Worm (Caenorhabditis elegans) whole organism, L2 larva: ENCODE measurements around the gene srz-44.
"Not testable (repeated sequence)": the region's sequence is repeated elsewhere in the genome, so short reads cannot be mapped to it uniquely, and the experiment has no call there.

Experiments
- F13H6.1 ChIP-seq: sonication (generic microtip); optimal IDR thresholded peaks from 2 replicates; lab custom pipeline; 2016; ENCODE audit warnings: missing genetic modification characterization, missing compliant biosample characterization
- R02D3.7 ChIP-seq: fragments of 150-350 bp; optimal IDR thresholded peaks from 2 replicates; lab custom pipeline; 2014; ENCODE audit warnings: missing biosample characterization, missing genetic modification characterization
- Y55F3AM.14 ChIP-seq: fragments of 200-800 bp; sonication (Bioruptor generic); optimal IDR thresholded peaks from 2 replicates; lab custom pipeline; 2018; ENCODE audit warnings: mild to moderate bottlenecking, missing genetic modification characterization, missing compliant biosample characterization
- ZK546.5 ChIP-seq: sonication (generic microtip); optimal IDR thresholded peaks from 2 replicates; lab custom pipeline; 2017; ENCODE audit warnings: missing biosample characterization, missing genetic modification characterization
- ama-1 ChIP-seq: fragments of 150-350 bp; optimal IDR thresholded peaks from 2 replicates; lab custom pipeline; 2018; ENCODE audit warnings: inconsistent platforms
- blmp-1 ChIP-seq: sonication (generic microtip); optimal IDR thresholded peaks from 2 replicates; lab custom pipeline; 2017; ENCODE audit warnings: missing genetic modification characterization, mild to moderate bottlenecking, missing compliant biosample characterization, antibody characterized with exemption, moderate library complexity; ENCODE audit not compliant: insufficient read depth
- ceh-16 ChIP-seq: fragments of 150-350 bp; optimal IDR thresholded peaks from 2 replicates; lab custom pipeline; 2014; ENCODE audit warnings: missing biosample characterization, missing genetic modification characterization
- crh-2 ChIP-seq: sonication (generic microtip); optimal IDR thresholded peaks from 2 replicates; lab custom pipeline; 2017; ENCODE audit warnings: missing biosample characterization, missing genetic modification characterization
- dmd-4 ChIP-seq: sonication (generic microtip); optimal IDR thresholded peaks from 2 replicates; lab custom pipeline; 2017; ENCODE audit warnings: missing biosample characterization, missing genetic modification characterization
- egl-27 ChIP-seq: sonication (generic microtip); optimal IDR thresholded peaks from 3 replicates; lab custom pipeline; 2017; ENCODE audit warnings: missing biosample characterization, missing genetic modification reagents, missing genetic modification characterization
- elt-1 ChIP-seq: fragments of 150-350 bp; optimal IDR thresholded peaks from 2 replicates; lab custom pipeline; 2014; ENCODE audit warnings: missing biosample characterization, missing genetic modification characterization
- elt-3 ChIP-seq: sonication (generic microtip); optimal IDR thresholded peaks from 2 replicates; lab custom pipeline; 2017; ENCODE audit warnings: missing biosample characterization, missing genetic modification characterization
- fos-1 ChIP-seq: fragments of 150-350 bp; optimal IDR thresholded peaks from 2 replicates; lab custom pipeline; 2014; ENCODE audit warnings: missing biosample characterization, missing genetic modification characterization
- gmeb-1 ChIP-seq: fragments of 150-350 bp; optimal IDR thresholded peaks from 2 replicates; lab custom pipeline; 2014; ENCODE audit warnings: missing biosample characterization, missing genetic modification characterization
- lin-11 ChIP-seq: fragments of 150-350 bp; sonication (generic microtip); optimal IDR thresholded peaks from 2 replicates; lab custom pipeline; 2014; ENCODE audit warnings: missing biosample characterization, missing genetic modification characterization, inconsistent platforms, mixed read lengths
- lin-13 ChIP-seq: fragments of 150-350 bp; optimal IDR thresholded peaks from 2 replicates; lab custom pipeline; 2014; ENCODE audit warnings: missing biosample characterization, missing genetic modification reagents, missing genetic modification characterization
- lin-39 ChIP-seq: fragments of 150-350 bp; optimal IDR thresholded peaks from 2 replicates; lab custom pipeline; 2014; ENCODE audit warnings: missing biosample characterization, missing genetic modification reagents, missing genetic modification characterization
- lsy-2 ChIP-seq, 2 experiments: fragments of 150-350 bp in 1 of 2; sonication (generic microtip) in 1 of 2; optimal IDR thresholded peaks; 2 replicates each; lab custom pipeline; 2014 to 2017; ENCODE audit warnings: missing biosample characterization in 2 of 2, missing genetic modification characterization in 2 of 2
- mab-5 ChIP-seq: fragments of 150-350 bp; optimal IDR thresholded peaks from 2 replicates; lab custom pipeline; 2014; ENCODE audit warnings: missing biosample characterization, missing genetic modification characterization
- mdl-1 ChIP-seq, 2 experiments: fragments of 150-350 bp in 1 of 2; sonication (generic microtip) in 1 of 2; optimal IDR thresholded peaks; 2 replicates each; lab custom pipeline; 2017; ENCODE audit warnings: missing biosample characterization in 2 of 2, missing genetic modification characterization in 2 of 2
- nhr-12 ChIP-seq: fragments of 150-350 bp; optimal IDR thresholded peaks from 2 replicates; lab custom pipeline; 2014; ENCODE audit warnings: missing biosample characterization, missing genetic modification characterization
- nhr-129 ChIP-seq: fragments of 150-350 bp; optimal IDR thresholded peaks from 2 replicates; lab custom pipeline; 2014; ENCODE audit warnings: missing biosample characterization, missing genetic modification characterization
- nhr-237 ChIP-seq: fragments of 150-350 bp; optimal IDR thresholded peaks from 2 replicates; lab custom pipeline; 2014; ENCODE audit warnings: missing biosample characterization, missing genetic modification characterization
- nhr-25 ChIP-seq: fragments of 150-350 bp; sonication (generic microtip); optimal IDR thresholded peaks from 3 replicates; lab custom pipeline; 2014; ENCODE audit warnings: missing biosample characterization, missing genetic modification characterization
- nhr-6 ChIP-seq: fragments of 150-350 bp; optimal IDR thresholded peaks from 2 replicates; lab custom pipeline; 2014; ENCODE audit warnings: missing biosample characterization, missing genetic modification characterization
- nhr-77 ChIP-seq: fragments of 150-350 bp; optimal IDR thresholded peaks from 2 replicates; lab custom pipeline; 2014; ENCODE audit warnings: missing biosample characterization, missing genetic modification characterization
- peb-1 ChIP-seq: fragments of 150-350 bp; optimal IDR thresholded peaks from 2 replicates; lab custom pipeline; 2014; ENCODE audit warnings: missing biosample characterization, missing genetic modification characterization
- sem-4 ChIP-seq: fragments of 150-350 bp; optimal IDR thresholded peaks from 2 replicates; lab custom pipeline; 2014; ENCODE audit warnings: missing biosample characterization, missing genetic modification reagents, missing genetic modification characterization
- skn-1 ChIP-seq: sonication (generic microtip); optimal IDR thresholded peaks from 2 replicates; lab custom pipeline; 2017; ENCODE audit warnings: missing biosample characterization, missing genetic modification characterization
- sma-3 ChIP-seq: sonication (generic microtip); optimal IDR thresholded peaks from 2 replicates; lab custom pipeline; 2016; ENCODE audit warnings: missing genetic modification reagents, missing genetic modification characterization, missing compliant biosample characterization
- sma-9 ChIP-seq, 2 experiments: fragments of 150-350 bp in 1 of 2; sonication (generic microtip) in 1 of 2; optimal IDR thresholded peaks; 2 replicates each; lab custom pipeline; 2014 to 2016; ENCODE audit warnings: missing genetic modification characterization in 2 of 2, mild to moderate bottlenecking in 1 of 2, missing biosample characterization in 1 of 2, missing compliant biosample characterization in 1 of 2, missing genetic modification reagents in 1 of 2, moderate library complexity in 1 of 2
- snpc-4 ChIP-seq: fragments of 150-350 bp; optimal IDR thresholded peaks from 2 replicates; lab custom pipeline; 2014; ENCODE audit warnings: missing biosample characterization, missing genetic modification characterization
- unc-39 ChIP-seq: fragments of 150-350 bp; optimal IDR thresholded peaks from 2 replicates; lab custom pipeline; 2014; ENCODE audit warnings: missing biosample characterization, missing genetic modification characterization
- unc-55 ChIP-seq: fragments of 150-350 bp; sonication (generic microtip); optimal IDR thresholded peaks from 3 replicates; lab custom pipeline; 2014; ENCODE audit warnings: missing biosample characterization, missing genetic modification reagents, missing genetic modification characterization
- unc-62 ChIP-seq: fragments of 150-350 bp; optimal IDR thresholded peaks from 2 replicates; lab custom pipeline; 2014; ENCODE audit warnings: missing biosample characterization, missing genetic modification reagents, missing genetic modification characterization
- ztf-11 ChIP-seq: sonication (generic microtip); optimal IDR thresholded peaks from 2 replicates; lab custom pipeline; 2017; ENCODE audit warnings: missing biosample characterization, missing genetic modification characterization

Gene srz-44

DNA sequence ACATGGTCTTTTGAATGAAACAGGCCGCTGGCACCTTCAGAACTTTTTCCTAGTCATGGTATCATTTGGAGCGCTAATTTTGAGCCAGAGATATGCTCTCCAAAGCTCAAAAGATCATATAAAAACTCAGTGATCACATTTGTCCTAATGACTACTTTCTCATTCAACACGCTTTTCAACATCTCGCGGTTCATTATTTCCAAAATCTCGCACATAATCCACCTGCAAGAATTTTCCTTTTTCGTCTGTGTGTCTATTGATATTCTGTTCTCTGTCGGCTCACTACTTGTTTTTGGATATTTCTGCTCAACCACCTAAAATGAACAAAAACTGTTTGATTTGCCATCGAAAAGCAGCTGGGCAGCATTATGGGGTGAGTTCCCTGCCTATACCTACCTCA, 35.0 kb upstream of the srz-44 start, which contains the start of gene nhr-51:
Gene nhr-51, plus strand, starts transcription at position 301 of the 400 bp plus-strand sequence.
- TF ChIP-seq Y55F3AM.14 (GFP tag; lab: Kevin White, UChicago) (no peak), mdl-1 (tag; optimal IDR thresholded peaks at IDR 0.05; lab: Kevin White, UChicago) (no peak), ztf-11 (tag; lab: Kevin White, UChicago) (no peak), nhr-77 (tag; lab: Kevin White, UChicago) (no peak), gmeb-1 (no peak), fos-1 (tag; lab: Kevin White, UChicago) (no peak), snpc-4 (tag; lab: Kevin White, UChicago) (no peak), mab-5 (tag; lab: Kevin White, UChicago) (no peak), nhr-129 (tag; lab: Kevin White, UChicago) (no peak), unc-62 (GFP tag; lab: Kevin White, UChicago) (no peak), nhr-25 (no peak), R02D3.7 (no peak), lsy-2 (tag; optimal IDR thresholded peaks at IDR 0.05; lab: Kevin White, UChicago) (no peak), sem-4 (tag; lab: Kevin White, UChicago) (no peak), unc-55 (GFP tag; lab: Kevin White, UChicago) (no peak), lin-13 (GFP tag; lab: Kevin White, UChicago) (no peak), unc-39 (no peak)
- TF ChIP-seq, all 48 proteins: peak for 0

DNA sequence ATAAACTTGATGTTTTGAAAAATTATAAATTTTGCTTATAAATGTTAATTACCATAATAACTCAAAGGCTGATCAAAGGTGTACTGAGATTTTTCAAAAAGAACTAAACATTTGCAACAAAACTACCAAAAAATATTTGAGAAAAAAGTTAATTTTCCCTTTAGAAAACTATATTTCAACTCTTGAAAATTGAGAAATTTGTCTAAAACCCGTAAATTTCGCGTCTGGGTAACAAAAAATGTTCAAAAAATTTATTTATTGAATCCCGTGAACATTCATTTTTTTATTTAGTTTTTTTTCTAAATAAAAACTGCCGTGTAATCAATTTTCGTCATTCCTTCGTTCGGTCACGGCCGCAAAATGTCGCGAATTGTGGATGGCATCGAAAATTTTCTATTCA, 31.4 kb upstream of the srz-44 start, which contains the start of gene K06B4.15:
Gene K06B4.15, plus strand, starts transcription at position 301 of the 400 bp plus-strand sequence.
- not testable (repeated sequence) for TF ChIP-seq elt-1 (tag; lab: Kevin White, UChicago); lin-13 (GFP tag; lab: Kevin White, UChicago); skn-1 (tag; lab: Kevin White, UChicago)

DNA sequence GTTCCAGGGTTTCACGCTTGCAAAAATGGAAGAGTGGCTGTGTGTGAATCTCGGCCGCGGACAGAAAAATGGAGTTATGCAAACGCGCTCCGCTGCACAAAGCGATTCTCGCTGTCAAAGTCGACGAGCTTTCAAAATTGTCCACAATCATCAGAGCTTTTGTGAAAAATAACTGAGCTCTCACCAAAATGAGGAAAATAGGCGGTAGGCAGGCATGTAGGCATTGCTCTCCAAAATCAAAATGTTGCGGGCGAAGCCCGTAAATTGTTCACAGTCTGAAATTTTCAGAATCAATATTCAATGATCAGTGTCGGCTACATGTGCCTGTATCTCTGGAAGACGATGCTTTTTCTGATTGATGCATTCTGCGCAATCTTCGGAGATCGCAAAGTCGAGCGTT, 30.1 kb upstream of the srz-44 start, which contains the start of gene K06B4.4:
Gene K06B4.4, plus strand, starts transcription at position 301 of the 400 bp plus-strand sequence.
- TF ChIP-seq elt-3 (tag; lab: Kevin White, UChicago) (no peak), ama-1 (lab: Kevin White, UChicago) (no peak), nhr-129 (tag; lab: Kevin White, UChicago) (no peak), lin-11 (tag; lab: Kevin White, UChicago) (no peak), lin-39 (tag; lab: Kevin White, UChicago) (no peak), sma-9 (GFP tag; optimal IDR thresholded peaks at IDR 0.05; lab: Kevin White, UChicago) (no peak), sma-9 (tag; optimal IDR thresholded peaks at IDR 0.05; lab: Kevin White, UChicago) (no peak), nhr-237 (tag; lab: Kevin White, UChicago) (no peak), R02D3.7 (no peak), egl-27 (no peak), ceh-16 (no peak), ZK546.5 (no peak), nhr-77 (tag; lab: Kevin White, UChicago) (no peak), snpc-4 (tag; lab: Kevin White, UChicago) (no peak), dmd-4 (tag; lab: Kevin White, UChicago) (no peak), peb-1 (tag; lab: Kevin White, UChicago) (no peak)

DNA sequence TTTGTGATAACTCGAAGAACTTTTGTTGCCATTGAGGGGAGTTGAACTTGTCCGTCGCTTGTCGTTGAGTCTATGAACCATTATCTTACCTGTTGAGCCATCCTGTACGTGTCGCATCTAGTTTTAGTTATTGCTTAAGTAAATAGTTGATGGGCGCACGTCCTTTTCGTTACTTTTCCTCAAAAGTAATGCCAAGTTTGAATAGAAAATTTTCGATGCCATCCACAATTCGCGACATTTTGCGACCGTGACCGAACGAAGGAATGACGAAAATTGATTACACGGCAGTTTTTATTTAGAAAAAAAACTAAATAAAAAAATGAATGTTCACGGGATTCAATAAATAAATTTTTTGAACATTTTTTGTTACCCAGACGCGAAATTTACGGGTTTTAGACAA, 29.4 kb upstream of the srz-44 start, which contains the start of gene F53E4.1:
Gene F53E4.1, minus strand, starts transcription at position 101 of the 400 bp plus-strand sequence.
- not testable (repeated sequence) for TF ChIP-seq nhr-237 (tag; lab: Kevin White, UChicago); nhr-12; nhr-6 (tag; lab: Kevin White, UChicago)

DNA sequence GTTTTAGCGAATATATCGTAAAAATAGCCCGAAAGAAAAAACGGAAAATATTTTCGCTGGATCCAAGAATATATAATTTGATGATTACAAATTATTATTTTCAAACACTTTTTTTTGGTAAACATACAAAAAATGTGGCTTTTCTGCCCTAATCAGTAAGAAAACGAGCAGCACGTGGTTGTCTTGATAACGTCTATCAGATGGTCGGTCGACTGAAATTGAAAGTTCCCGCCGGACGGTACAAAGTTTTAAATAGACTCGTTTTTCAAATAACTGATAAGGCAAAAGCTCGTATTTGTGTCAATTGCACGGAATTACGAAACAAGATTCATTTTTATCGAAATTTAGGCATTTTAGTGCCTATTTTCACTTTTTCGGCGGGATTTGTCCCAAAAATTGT, 28.0 kb upstream of the srz-44 start:
- TF ChIP-seq F13H6.1 (tag; lab: Kevin White, UChicago) = peak; percentile 66
- no peak for TF ChIP-seq sem-4 (tag; lab: Kevin White, UChicago)
- TF ChIP-seq sma-9 (GFP tag; optimal IDR thresholded peaks at IDR 0.05; lab: Kevin White, UChicago) = peak; percentile 85
- TF ChIP-seq sma-9 (tag; optimal IDR thresholded peaks at IDR 0.05; lab: Kevin White, UChicago) = no peak
- peak; percentile 67 for TF ChIP-seq blmp-1 (tag; lab: Kevin White, UChicago)
- TF ChIP-seq elt-3 (tag; lab: Kevin White, UChicago) = no peak
- peak; percentile 65 for TF ChIP-seq gmeb-1
- TF ChIP-seq sma-3 = peak; percentile 33
- TF ChIP-seq crh-2 (tag; lab: Kevin White, UChicago) = peak; percentile 72
- TF ChIP-seq skn-1 (tag; lab: Kevin White, UChicago) = peak; percentile 46
- TF ChIP-seq mdl-1 (tag; optimal IDR thresholded peaks at IDR 0.05; lab: Kevin White, UChicago) = peak in 1 of 2 experiments; percentile 67
- peak; percentile 82 for TF ChIP-seq fos-1 (tag; lab: Kevin White, UChicago)
